Worm (Caenorhabditis elegans): ENCODE data around the gene C09G4.4.

C09G4.4 gene

DNA sequence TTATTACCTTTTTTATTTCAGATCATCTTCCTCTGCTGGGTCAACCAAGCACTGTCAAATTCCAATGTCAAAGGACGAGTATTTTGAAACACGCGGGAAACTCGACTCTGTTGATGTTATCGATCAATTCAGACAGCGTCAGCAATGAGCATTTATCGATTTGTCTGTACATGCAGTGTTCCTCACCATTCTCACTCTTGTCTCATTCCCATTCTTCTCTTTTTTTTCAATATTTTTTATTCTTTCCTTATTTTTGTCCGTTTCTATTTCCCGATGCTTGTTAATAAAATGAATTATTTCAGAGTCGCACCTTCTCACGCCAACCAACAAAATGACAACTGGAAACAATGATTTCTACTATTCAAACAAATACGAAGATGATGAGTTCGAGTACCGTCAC lies 840 bp downstream of the C09G4.4 start, which contains the start of gene cks-1:
cks-1 (plus strand) TSS at position 301 of the 400 bp plus-strand sequence.
- TF ChIP-seq F22D6.2 (tag; optimal IDR thresholded peaks at IDR 0.05) (no peak), lsy-27 (tag; optimal IDR thresholded peaks at IDR 0.05; ENCODE audit: borderline replicate concordance, insufficient read depth) (no peak), T26A5.8 (tag; optimal IDR thresholded peaks at IDR 0.05) (no peak), snpc-3.4 (tag; optimal IDR thresholded peaks at IDR 0.05) (peak; percentile 27), zim-3 (tag; optimal IDR thresholded peaks at IDR 0.05) (no peak), hmg-20 (GFP tag; IDR thresholded peaks at IDR 0.05) (no peak), B0035.1 (tag; optimal IDR thresholded peaks at IDR 0.05) (no peak), F33H1.4 (GFP tag; IDR thresholded peaks at IDR 0.05) (no peak), lin-26 (GFP tag; IDR thresholded peaks at IDR 0.05) (no peak), repo-1 (tag; optimal IDR thresholded peaks at IDR 0.05) (no peak), die-1 (tag; optimal IDR thresholded peaks at IDR 0.05) (peak; percentile 26), B0336.3 (GFP tag; IDR thresholded peaks at IDR 0.05) (0 out of 2 replicates have a peak, but pooled peaks have one; percentile 13)

ce11 chrIV:8514546-8514945 lies 1.8 kb downstream of the C09G4.4 start:
- TF ChIP-seq hrde-1 (tag; optimal IDR thresholded peaks at IDR 0.05; ENCODE audit: borderline replicate concordance) (peak; percentile 87), repo-1 (tag; optimal IDR thresholded peaks at IDR 0.05) (peak; percentile 42), lin-26 (GFP tag; IDR thresholded peaks at IDR 0.05) (0 out of 2 replicates have a peak, but pooled peaks have one; percentile 35), gei-17 (GFP tag; optimal IDR thresholded peaks at IDR 0.05) (no peak), sptf-2 (GFP tag; optimal IDR thresholded peaks at IDR 0.05) (no peak), Y79H2A.3 (GFP tag; conservative IDR thresholded peaks at IDR 0.05) (peak; percentile 77; the same call in 1 of the 2 replicates), athp-1 (tag; optimal IDR thresholded peaks at IDR 0.05) (peak; percentile 4), mxl-1 (tag; optimal IDR thresholded peaks at IDR 0.05) (no peak), hlh-26 (GFP tag; conservative IDR thresholded peaks at IDR 0.05) (no peak), unc-130 (GFP tag; optimal IDR thresholded peaks at IDR 0.05) (peak; percentile 15), snpc-3.4 (tag; optimal IDR thresholded peaks at IDR 0.05) (peak; percentile 28)

DNA sequence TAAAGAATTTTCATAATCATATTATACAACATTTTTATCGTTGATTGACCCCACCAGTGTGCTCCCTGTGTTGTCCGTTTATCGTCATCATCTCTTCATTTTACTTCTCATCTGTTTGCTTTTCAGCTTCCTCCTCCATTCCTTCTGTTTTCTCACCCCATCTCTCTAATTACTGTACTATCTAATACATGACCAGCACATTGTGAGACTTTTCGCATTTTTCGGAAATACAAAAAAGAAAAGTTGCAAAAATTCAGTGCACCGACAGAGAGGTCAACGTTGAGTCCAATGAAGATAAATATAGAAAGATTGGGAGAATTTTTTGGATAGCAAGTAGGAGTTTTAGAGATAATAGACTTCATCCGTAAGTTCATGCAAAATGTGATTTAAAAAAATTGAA lies 7.2 kb downstream of the C09G4.4 start:
- TF ChIP-seq Y53G8AR.9 (GFP tag; conservative IDR thresholded peaks at IDR 0.05), result no peak
- no peak for TF ChIP-seq ceh-58 (GFP tag; IDR thresholded peaks at IDR 0.05)
- TF ChIP-seq die-1 (tag; optimal IDR thresholded peaks at IDR 0.05), result no peak
- TF ChIP-seq rec-8 (tag; optimal IDR thresholded peaks at IDR 0.05), result no peak
- TF ChIP-seq B0261.1 (tag; optimal IDR thresholded peaks at IDR 0.05), result no peak
- TF ChIP-seq tlf-1 (GFP tag; optimal IDR thresholded peaks at IDR 0.05), result no peak
- TF ChIP-seq let-607 (tag; optimal IDR thresholded peaks at IDR 0.05), result no peak
- TF ChIP-seq madf-10 (tag; optimal IDR thresholded peaks at IDR 0.05), result no peak
- TF ChIP-seq rpc-1 (optimal IDR thresholded peaks at IDR 0.05), result no peak
- no peak for TF ChIP-seq rpc-1 (tag; optimal IDR thresholded peaks at IDR 0.05)
- TF ChIP-seq ztf-18 (tag; optimal IDR thresholded peaks at IDR 0.05), result no peak
- TF ChIP-seq chd-7 (tag; optimal IDR thresholded peaks at IDR 0.05), result no peak
- no peak for TF ChIP-seq ceh-40 (GFP tag; IDR thresholded peaks at IDR 0.05)
- TF ChIP-seq ceh-79 (tag; optimal IDR thresholded peaks at IDR 0.05), result no peak
- no peak for TF ChIP-seq ZK185.1 (tag; optimal IDR thresholded peaks at IDR 0.05; ENCODE audit: poor library complexity, severe bottlenecking)
- no peak for TF ChIP-seq Y67H2A.10 (GFP tag; conservative IDR thresholded peaks at IDR 0.05)
- no peak for TF ChIP-seq lsl-1 (GFP tag; optimal IDR thresholded peaks at IDR 0.05)
- no peak for TF ChIP-seq B0336.3 (GFP tag; IDR thresholded peaks at IDR 0.05)
- no peak for TF ChIP-seq lin-40 (tag; optimal IDR thresholded peaks at IDR 0.05)
